Worm (Caenorhabditis elegans) whole organism, L3 larva: ENCODE measurements around the gene cest-28.

Experiments used
- mdl-1 ChIP-seq: fragments of 150-350 bp; optimal IDR thresholded peaks from 2 replicates; lab custom pipeline; 2014; ENCODE audit warnings: missing biosample characterization, missing genetic modification characterization
- nhr-237 ChIP-seq: fragments of 150-350 bp; optimal IDR thresholded peaks from 2 replicates; lab custom pipeline; 2014; ENCODE audit warnings: missing biosample characterization, missing genetic modification characterization
- nhr-28 ChIP-seq: fragments of 150-350 bp; optimal IDR thresholded peaks from 2 replicates; lab custom pipeline; 2014; ENCODE audit warnings: missing biosample characterization, missing genetic modification characterization

ce11 chrV:6632925-6633324, 36.7 kb upstream of the cest-28 start, which contains the start of gene scd-2:
- TF ChIP-seq mdl-1 (no peak), nhr-237 (tag; lab: Kevin White, UChicago) (no peak), nhr-28 (tag; lab: Kevin White, UChicago) (no peak)
